Worm (Caenorhabditis elegans) whole organism, midembryonic: ENCODE results near the gene nhr-168.

Source experiments
- T22C8.4 ChIP-seq: fragments of 200-800 bp; sonication (Bioruptor generic); IDR thresholded peaks from 2 replicates; pipeline ENCODE4 v1.3.6; 2022; ENCODE audit warnings: missing genetic modification characterization, missing compliant biosample characterization
- cog-1 ChIP-seq: sonication (generic microtip); optimal IDR thresholded peaks from 2 replicates; lab custom pipeline; 2016; ENCODE audit warnings: missing genetic modification characterization, missing compliant biosample characterization
- flt-1 ChIP-seq: fragments of 200-800 bp; sonication (Bioruptor generic); IDR thresholded peaks from 2 replicates; pipeline ENCODE4 v1.3.6; 2022; ENCODE audit warnings: missing genetic modification characterization, missing compliant biosample characterization
- klf-2 ChIP-seq: fragments of 200-800 bp; sonication (Bioruptor generic); conservative IDR thresholded peaks from 2 replicates; pipeline ENCODE4 v1.3.6; 2022; ENCODE audit warnings: missing genetic modification reagents, missing genetic modification characterization, missing compliant biosample characterization
- med-1 ChIP-seq: sonication (generic microtip); optimal IDR thresholded peaks from 2 replicates; lab custom pipeline; 2017; ENCODE audit warnings: missing genetic modification characterization, mild to moderate bottlenecking, missing compliant biosample characterization, antibody characterized with exemption, missing genetic modification reagents; ENCODE audit not compliant: insufficient read depth
- ref-1 ChIP-seq: fragments of 200-800 bp; sonication (Bioruptor generic); conservative IDR thresholded peaks from 2 replicates; pipeline ENCODE4 v1.3.6; 2022; ENCODE audit warnings: missing genetic modification reagents, missing genetic modification characterization, missing compliant biosample characterization
- tab-1 ChIP-seq: fragments of 200-800 bp; sonication (Bioruptor generic); IDR thresholded peaks from 2 replicates; pipeline ENCODE4 v1.3.6; 2022; ENCODE audit warnings: missing genetic modification characterization, missing compliant biosample characterization
- ztf-23 ChIP-seq: fragments of 200-800 bp; sonication (Bioruptor generic); IDR thresholded peaks from 2 replicates; pipeline ENCODE4 v1.3.6; 2022; ENCODE audit warnings: missing genetic modification reagents, missing genetic modification characterization, missing compliant biosample characterization

DNA sequence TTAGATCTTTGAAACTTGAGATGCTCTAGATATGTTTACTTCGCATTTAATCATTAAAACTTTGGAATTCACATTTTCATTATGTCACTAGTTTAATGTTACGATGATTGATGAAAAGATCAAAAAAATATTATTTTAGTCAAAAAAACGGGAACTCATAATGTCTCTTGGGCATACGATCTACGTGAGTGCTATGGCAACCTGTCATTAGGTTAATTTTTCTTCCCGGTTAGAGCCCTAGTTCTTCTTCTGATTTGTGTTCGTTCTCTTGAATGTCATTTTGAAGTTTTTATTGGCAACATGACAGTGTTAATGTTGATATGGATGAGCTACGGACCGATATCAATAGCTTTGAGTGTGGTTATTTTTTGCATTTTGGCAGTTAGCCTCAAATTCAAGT, 29.7 kb upstream of the nhr-168 start, which contains the start of gene srg-46:
- no peak for TF ChIP-seq flt-1 (GFP tag; lab: Robert Waterston, UW)
- TF ChIP-seq klf-2 (GFP tag; lab: Robert Waterston, UW), result no peak
- TF ChIP-seq med-1 (GFP tag; lab: Kevin White, UChicago), result no peak
- no peak for TF ChIP-seq cog-1 (tag; lab: Kevin White, UChicago)
- no peak for TF ChIP-seq tab-1
- TF ChIP-seq ztf-23 (GFP tag; lab: Robert Waterston, UW), result no peak
- no peak for TF ChIP-seq ref-1 (GFP tag; lab: Robert Waterston, UW)
- no peak for TF ChIP-seq T22C8.4
